Fruit fly (Drosophila melanogaster) whole organism: ENCODE measurements around the gene Ndae1.

ENCODE experiments used
- CG8478 ChIP-seq: fragments of >200 bp; optimal IDR thresholded peaks from 2 replicates; lab custom pipeline; 2018; ENCODE audit warnings: inconsistent platforms
- EcR ChIP-seq, 2 experiments: fragments of >200 bp; optimal IDR thresholded peaks; 2 replicates each; lab custom pipeline; 2017; ENCODE audit warnings: missing biosample characterization in 2 of 2, missing genetic modification characterization in 2 of 2, missing genetic modification reagents in 2 of 2

DNA sequence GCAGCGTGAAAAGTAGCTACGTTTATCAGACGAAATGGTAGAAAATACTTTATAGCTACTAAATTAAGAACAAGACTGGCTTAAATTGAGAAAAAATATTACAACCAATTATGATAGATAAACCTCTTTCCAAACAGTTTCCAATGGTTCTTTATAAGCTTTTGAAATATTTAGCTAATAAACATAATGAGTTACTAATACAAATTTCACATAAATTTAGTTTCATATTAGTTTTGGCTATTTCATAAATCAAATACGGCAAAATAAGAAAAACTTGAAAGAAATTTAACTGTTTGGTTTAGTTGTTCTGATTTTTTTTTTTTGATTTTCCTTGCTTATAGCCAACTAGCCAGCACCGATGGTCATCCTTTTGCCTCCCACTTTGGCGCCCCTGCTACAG is 49.0 kb downstream of the Ndae1 start:
- TF ChIP-seq EcR (GFP tag; optimal IDR thresholded peaks at IDR 0.05; lab: Kevin White, UChicago) (no peak), CG8478 (lab: Kevin White, UChicago) (no peak)
